Worm (Caenorhabditis elegans) whole organism, young adult: Measurements from ENCODE around the gene wdfy-2.

Experiments
- F37B4.10 ChIP-seq: fragments of 200-800 bp; sonication (Bioruptor generic); IDR thresholded peaks from 2 replicates; pipeline ENCODE4 v1.3.6; 2022; ENCODE audit warnings: missing genetic modification characterization, missing compliant biosample characterization
- F39B2.1 ChIP-seq: fragments of 200-800 bp; sonication (Bioruptor generic); IDR thresholded peaks from 2 replicates; pipeline ENCODE4 v1.3.6; 2022; ENCODE audit warnings: missing genetic modification reagents, missing genetic modification characterization, missing compliant biosample characterization
- K12H6.12 ChIP-seq: fragments of 200-800 bp; sonication (Bioruptor generic); optimal IDR thresholded peaks from 2 replicates; lab custom pipeline; 2018; ENCODE audit warnings: mild to moderate bottlenecking, missing genetic modification characterization, missing compliant biosample characterization
- Y53F4B.3 ChIP-seq: fragments of 200-800 bp; sonication (Bioruptor generic); IDR thresholded peaks from 2 replicates; pipeline ENCODE4 v1.3.6; 2022; ENCODE audit warnings: missing genetic modification reagents, missing genetic modification characterization, missing compliant biosample characterization
- egl-18 ChIP-seq: fragments of 200-800 bp; sonication (Bioruptor generic); IDR thresholded peaks from 2 replicates; pipeline ENCODE4 v1.3.6; 2022; ENCODE audit warnings: missing genetic modification reagents, missing genetic modification characterization, missing compliant biosample characterization
- him-1 ChIP-seq: sonication (generic microtip); optimal IDR thresholded peaks from 2 replicates; lab custom pipeline; 2016; ENCODE audit warnings: missing genotype, missing genetic modification reagents, missing genetic modification characterization, missing compliant biosample characterization
- let-607 ChIP-seq, 2 experiments: fragments of 200-800 bp in 1 of 2; sonication (Bioruptor generic) in 1 of 2; sonication (generic microtip) in 1 of 2; optimal IDR thresholded peaks; 2 replicates each; lab custom pipeline; 2016 to 2018; ENCODE audit warnings: mild to moderate bottlenecking in 2 of 2, missing compliant biosample characterization in 2 of 2, missing genetic modification characterization in 2 of 2, moderate library complexity in 2 of 2, missing genotype in 1 of 2
- madf-10 ChIP-seq: sonication (generic microtip); optimal IDR thresholded peaks from 2 replicates; lab custom pipeline; 2016; ENCODE audit warnings: mild to moderate bottlenecking, missing genetic modification characterization, missing compliant biosample characterization
- nfya-1 ChIP-seq: sonication (generic microtip); optimal IDR thresholded peaks from 2 replicates; lab custom pipeline; 2017; ENCODE audit warnings: antibody characterized with exemption, missing compliant biosample characterization, missing genetic modification characterization, borderline replicate concordance; ENCODE audit not compliant: insufficient read depth
- nhr-90 ChIP-seq: sonication (generic microtip); optimal IDR thresholded peaks from 2 replicates; lab custom pipeline; 2016; ENCODE audit warnings: missing genotype, mild to moderate bottlenecking, missing genetic modification characterization, missing compliant biosample characterization
- pha-4 ChIP-seq: fragments of 150-350 bp; sonication (generic microtip); optimal IDR thresholded peaks from 2 replicates; lab custom pipeline; 2014; ENCODE audit warnings: missing biosample characterization, missing genetic modification reagents, missing genetic modification characterization
- rcor-1 ChIP-seq: fragments of 200-800 bp; sonication (Bioruptor generic); IDR thresholded peaks from 2 replicates; pipeline ENCODE4 v1.3.6; 2022; ENCODE audit warnings: missing genetic modification reagents, missing genetic modification characterization, missing compliant biosample characterization
- sea-2 ChIP-seq: fragments of 200-800 bp; sonication (Bioruptor generic); IDR thresholded peaks from 2 replicates; pipeline ENCODE4 v1.3.6; 2022; ENCODE audit warnings: missing genetic modification characterization, missing compliant biosample characterization

DNA sequence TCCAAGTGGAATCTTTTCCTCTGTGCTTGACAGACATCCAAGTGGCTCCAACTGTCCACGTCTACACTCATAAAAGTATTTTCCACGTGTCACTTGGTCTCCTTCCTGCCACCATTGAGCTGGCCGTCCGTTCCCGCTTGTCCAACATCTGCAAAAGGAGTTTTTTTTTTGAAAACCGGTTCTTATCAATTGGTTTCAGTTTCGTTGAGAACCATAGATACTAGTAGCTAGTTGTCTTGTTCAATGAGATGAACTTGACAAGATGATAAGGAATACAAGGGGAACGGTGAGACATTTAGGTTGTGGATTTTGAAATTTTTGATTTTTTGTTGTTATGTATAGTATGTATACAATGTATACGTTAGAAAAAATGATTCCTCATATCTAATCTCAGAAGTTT is 26.1 kb downstream of the wdfy-2 start:
- TF ChIP-seq F37B4.10 (GFP tag; lab: Robert Waterston, UW) (no peak), egl-18 (GFP tag; lab: Robert Waterston, UW) (no peak), Y53F4B.3 (GFP tag; lab: Robert Waterston, UW) (no peak), let-607 (tag; optimal IDR thresholded peaks at IDR 0.05; lab: Kevin White, UChicago) (no peak), nfya-1 (tag; lab: Kevin White, UChicago) (no peak), him-1 (tag; lab: Kevin White, UChicago) (no peak), K12H6.12 (tag; lab: Kevin White, UChicago) (no peak), nhr-90 (tag; lab: Kevin White, UChicago) (no peak), pha-4 (tag; lab: Kevin White, UChicago) (no peak), rcor-1 (no peak), F39B2.1 (GFP tag; lab: Robert Waterston, UW) (no peak), sea-2 (no peak), madf-10 (tag; lab: Kevin White, UChicago) (no peak)
